Worm (Caenorhabditis elegans) whole organism, midembryonic: ENCODE data around the gene mrps-31.

ENCODE experiments used
- cog-1 ChIP-seq: sonication (generic microtip); optimal IDR thresholded peaks from 2 replicates; lab custom pipeline; 2016; ENCODE audit warnings: missing genetic modification characterization, missing compliant biosample characterization
- flt-1 ChIP-seq: fragments of 200-800 bp; sonication (Bioruptor generic); IDR thresholded peaks from 2 replicates; pipeline ENCODE4 v1.3.6; 2022; ENCODE audit warnings: missing genetic modification characterization, missing compliant biosample characterization
- klf-2 ChIP-seq: fragments of 200-800 bp; sonication (Bioruptor generic); conservative IDR thresholded peaks from 2 replicates; pipeline ENCODE4 v1.3.6; 2022; ENCODE audit warnings: missing genetic modification reagents, missing genetic modification characterization, missing compliant biosample characterization
- med-1 ChIP-seq: sonication (generic microtip); optimal IDR thresholded peaks from 2 replicates; lab custom pipeline; 2017; ENCODE audit warnings: missing genetic modification characterization, mild to moderate bottlenecking, missing compliant biosample characterization, antibody characterized with exemption, missing genetic modification reagents; ENCODE audit not compliant: insufficient read depth
- tab-1 ChIP-seq: fragments of 200-800 bp; sonication (Bioruptor generic); IDR thresholded peaks from 2 replicates; pipeline ENCODE4 v1.3.6; 2022; ENCODE audit warnings: missing genetic modification characterization, missing compliant biosample characterization
- ztf-23 ChIP-seq: fragments of 200-800 bp; sonication (Bioruptor generic); IDR thresholded peaks from 2 replicates; pipeline ENCODE4 v1.3.6; 2022; ENCODE audit warnings: missing genetic modification reagents, missing genetic modification characterization, missing compliant biosample characterization
- ztf-29 ChIP-seq: fragments of 200-800 bp; sonication (Bioruptor generic); IDR thresholded peaks from 2 replicates; pipeline ENCODE4 v1.3.6; 2022; ENCODE audit warnings: missing genetic modification reagents, missing genetic modification characterization, missing compliant biosample characterization

ce11 chrIII:3601271-3601670 is 28.9 kb downstream of the mrps-31 start:
- TF ChIP-seq klf-2 (GFP tag; lab: Robert Waterston, UW): no peak
- no peak for TF ChIP-seq ztf-29 (GFP tag; lab: Robert Waterston, UW)
- no peak for TF ChIP-seq flt-1
- no peak for TF ChIP-seq cog-1
- TF ChIP-seq med-1: no peak
- no peak for TF ChIP-seq tab-1 (GFP tag; lab: Robert Waterston, UW)
- no peak for TF ChIP-seq ztf-23 (GFP tag; lab: Robert Waterston, UW)
